Worm (Caenorhabditis elegans) whole organism, early embryonic: Measurements from ENCODE around the gene irld-52.

ENCODE experiments used
- B0310.2 ChIP-seq: sonication (generic microtip); optimal IDR thresholded peaks from 2 replicates; lab custom pipeline; 2016; ENCODE audit warnings: mild to moderate bottlenecking, missing genetic modification characterization, missing compliant biosample characterization
- F13C5.2 ChIP-seq: sonication (generic microtip); optimal IDR thresholded peaks from 2 replicates; lab custom pipeline; 2017; ENCODE audit warnings: mild to moderate bottlenecking, missing genetic modification characterization, inconsistent platforms, missing compliant biosample characterization
- ama-1 ChIP-seq: fragments of 150-350 bp; optimal IDR thresholded peaks from 2 replicates; lab custom pipeline; 2014
- ceh-13 ChIP-seq: fragments of 200-800 bp; sonication (Bioruptor generic); optimal IDR thresholded peaks from 2 replicates; lab custom pipeline; 2018; ENCODE audit warnings: mild to moderate bottlenecking, missing genetic modification characterization, missing compliant biosample characterization
- ceh-36 ChIP-seq: sonication (generic microtip); optimal IDR thresholded peaks from 2 replicates; lab custom pipeline; 2016; ENCODE audit warnings: missing genetic modification characterization, inconsistent platforms, missing compliant biosample characterization
- hmbx-1 ChIP-seq: sonication (generic microtip); optimal IDR thresholded peaks from 2 replicates; lab custom pipeline; 2016; ENCODE audit warnings: mild to moderate bottlenecking, missing genetic modification characterization, missing compliant biosample characterization
- hnd-1 ChIP-seq: sonication (generic microtip); optimal IDR thresholded peaks from 2 replicates; lab custom pipeline; 2016; ENCODE audit warnings: missing genetic modification characterization, missing compliant biosample characterization
- pes-1 ChIP-seq: fragments of 200-800 bp; sonication (Bioruptor generic); IDR thresholded peaks from 2 replicates; pipeline ENCODE4 v1.3.6; 2022; ENCODE audit warnings: missing genetic modification reagents, missing genetic modification characterization, missing compliant biosample characterization
- sea-1 ChIP-seq: fragments of 200-800 bp; sonication (Bioruptor generic); conservative IDR thresholded peaks from 2 replicates; pipeline ENCODE4 v1.3.6; 2022; ENCODE audit warnings: missing genetic modification characterization, missing compliant biosample characterization
- tbx-11 ChIP-seq: fragments of 200-800 bp; sonication (Bioruptor generic); IDR thresholded peaks from 2 replicates; pipeline ENCODE4 v1.3.6; 2022; ENCODE audit warnings: missing genetic modification characterization, missing compliant biosample characterization
- tbx-37 ChIP-seq: fragments of 200-800 bp; sonication (Bioruptor generic); conservative IDR thresholded peaks from 2 replicates; pipeline ENCODE4 v1.3.6; 2022; ENCODE audit warnings: missing genetic modification reagents, missing genetic modification characterization, missing compliant biosample characterization
- tra-4 ChIP-seq: sonication (generic microtip); optimal IDR thresholded peaks from 2 replicates; lab custom pipeline; 2017; ENCODE audit warnings: missing genetic modification characterization, missing compliant biosample characterization

DNA sequence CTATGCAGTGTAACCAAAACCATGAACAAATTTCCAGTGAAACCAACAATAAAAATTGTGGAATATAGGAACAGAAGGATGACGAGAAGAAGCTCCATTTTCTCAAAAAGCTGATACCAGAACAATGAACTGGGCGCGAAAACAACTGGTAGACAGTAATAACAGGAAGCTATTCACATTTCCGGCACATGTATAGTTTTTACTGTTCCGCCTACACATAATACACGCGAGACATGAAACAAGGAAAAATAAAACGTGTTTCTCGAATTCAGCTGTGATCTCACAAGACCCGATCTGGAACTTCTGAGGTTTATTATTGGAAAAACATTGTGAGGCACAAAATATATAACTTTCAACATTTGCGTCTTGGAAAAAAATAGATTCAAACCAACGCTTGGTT lies 30.1 kb downstream of the irld-52 start, which contains the start of gene srsx-36:
- no peak for TF ChIP-seq ama-1 (lab: Kevin White, UChicago)
- no peak for TF ChIP-seq sea-1 (GFP tag; lab: Robert Waterston, UW)
- TF ChIP-seq hmbx-1 (tag; lab: Kevin White, UChicago) = no peak
- no peak for TF ChIP-seq hnd-1 (tag; lab: Kevin White, UChicago)
- TF ChIP-seq F13C5.2 (tag; lab: Kevin White, UChicago) = no peak
- no peak for TF ChIP-seq ceh-36 (tag; lab: Kevin White, UChicago)
- TF ChIP-seq tbx-11 = no peak
- no peak for TF ChIP-seq ceh-13 (GFP tag; lab: Kevin White, UChicago)
- TF ChIP-seq tra-4 (tag; lab: Kevin White, UChicago) = no peak
- TF ChIP-seq B0310.2 = no peak
- no peak for TF ChIP-seq tbx-37 (GFP tag; lab: Robert Waterston, UW)
- TF ChIP-seq pes-1 (GFP tag; lab: Robert Waterston, UW) = no peak
